Fruit fly (Drosophila melanogaster): ENCODE data around the gene sofe.

- TF ChIP-seq pad (GFP tag; optimal IDR thresholded peaks at IDR 0.05): peak; percentile 82
- no peak for TF ChIP-seq CG1620 (GFP tag; optimal IDR thresholded peaks at IDR 0.05)
- TF ChIP-seq tj (GFP tag; optimal IDR thresholded peaks at IDR 0.05): peak; percentile 90
- peak; percentile 88 for TF ChIP-seq CG14711 (tag; optimal IDR thresholded peaks at IDR 0.05)
- TF ChIP-seq cnc (optimal IDR thresholded peaks at IDR 0.05): no peak
- TF ChIP-seq CG7101 (tag; optimal IDR thresholded peaks at IDR 0.05): no peak
- no peak for TF ChIP-seq CG5204 (GFP tag; optimal IDR thresholded peaks at IDR 0.05)
- peak; percentile 94 for TF ChIP-seq ovo (GFP tag; optimal IDR thresholded peaks at IDR 0.05)
Measured at dm6 chrX:10805651-10806191, 51.5 kb downstream of the sofe start.

All from whole organism, adult.